Worm (Caenorhabditis elegans): ENCODE measurements around the gene lim-4.

lim-4 gene

DNA sequence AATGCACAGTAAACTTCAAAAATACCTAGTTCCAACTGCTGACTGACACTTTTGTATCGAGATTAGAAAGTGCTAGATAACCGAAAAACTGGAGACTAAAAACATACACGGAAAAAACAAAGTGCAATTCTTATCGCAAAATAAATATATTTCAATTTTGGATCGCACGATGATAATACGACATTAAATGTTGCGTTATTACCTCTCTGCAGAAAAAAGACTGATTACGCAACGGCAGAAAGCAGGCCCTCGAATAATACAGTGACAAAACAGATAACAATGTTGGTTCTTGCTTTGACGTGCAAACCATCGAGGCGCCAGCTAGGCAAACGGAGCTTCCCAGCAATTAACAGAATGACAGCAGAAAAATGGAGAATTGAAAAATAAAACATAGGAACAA is 49.5 kb downstream of the lim-4 start:
- TF ChIP-seq unc-62 (GFP tag; optimal IDR thresholded peaks at IDR 0.05): peak; percentile 32
- no peak; the same call in 1 of the 2 replicates for TF ChIP-seq cebp-1 (GFP tag; IDR thresholded peaks at IDR 0.05)
- peak; percentile 66 for TF ChIP-seq cebp-1 (tag; optimal IDR thresholded peaks at IDR 0.05)
- TF ChIP-seq F49E8.2 (tag; optimal IDR thresholded peaks at IDR 0.05; ENCODE audit: insufficient read depth): no peak
- peak; percentile 59 for TF ChIP-seq atf-7 (tag; optimal IDR thresholded peaks at IDR 0.05)
- no peak for TF ChIP-seq F33H1.4 (GFP tag; IDR thresholded peaks at IDR 0.05)
- peak; percentile 97 for TF ChIP-seq nhr-80 (tag; optimal IDR thresholded peaks at IDR 0.05)
- peak; percentile 48 for TF ChIP-seq ZK185.1 (tag; optimal IDR thresholded peaks at IDR 0.05; ENCODE audit: poor library complexity, severe bottlenecking)
- TF ChIP-seq K11D2.4 (GFP tag; IDR thresholded peaks at IDR 0.05): no peak
- peak; percentile 1 for TF ChIP-seq pha-4 (tag; optimal IDR thresholded peaks at IDR 0.05)
- peak; percentile 24 for TF ChIP-seq chd-7 (tag; optimal IDR thresholded peaks at IDR 0.05)
- TF ChIP-seq lsl-1 (GFP tag; optimal IDR thresholded peaks at IDR 0.05): no peak
- TF ChIP-seq xnd-1 (tag; optimal IDR thresholded peaks at IDR 0.05): no peak
- no peak for TF ChIP-seq Y67H2A.10 (GFP tag; conservative IDR thresholded peaks at IDR 0.05)
- TF ChIP-seq madf-10 (tag; optimal IDR thresholded peaks at IDR 0.05): peak; percentile 34
- no peak for TF ChIP-seq sdz-38 (tag; optimal IDR thresholded peaks at IDR 0.05)
- no peak for TF ChIP-seq nhr-120 (GFP tag; IDR thresholded peaks at IDR 0.05)
- no peak for TF ChIP-seq ceh-58 (GFP tag; IDR thresholded peaks at IDR 0.05)
- TF ChIP-seq D2030.7 (GFP tag; IDR thresholded peaks at IDR 0.05): no peak
- TF ChIP-seq ets-4 (GFP tag; optimal IDR thresholded peaks at IDR 0.05): peak; percentile 67
- TF ChIP-seq C17E4.6 (GFP tag; IDR thresholded peaks at IDR 0.05): no peak
- no peak for TF ChIP-seq mel-28 (tag; optimal IDR thresholded peaks at IDR 0.05; ENCODE audit: borderline replicate concordance)
- peak; percentile 39 for TF ChIP-seq lin-40 (tag; optimal IDR thresholded peaks at IDR 0.05)
- TF ChIP-seq ztf-22 (GFP tag; optimal IDR thresholded peaks at IDR 0.05): peak; percentile 68
- TF ChIP-seq let-607 (tag; optimal IDR thresholded peaks at IDR 0.05): peak; percentile 39 to 79
- no peak for TF ChIP-seq zim-3 (tag; optimal IDR thresholded peaks at IDR 0.05)
- no peak for TF ChIP-seq dox-1 (GFP tag; IDR thresholded peaks at IDR 0.05)
- no peak for TF ChIP-seq snpc-4 (GFP tag; optimal IDR thresholded peaks at IDR 0.05)
- TF ChIP-seq snpc-4 (tag; optimal IDR thresholded peaks at IDR 0.05): peak in 1 of 4 experiments; percentile 14
- peak in 1 of 3 experiments; percentile 1 for TF ChIP-seq lin-35 (GFP tag; optimal IDR thresholded peaks at IDR 0.05)
- TF ChIP-seq F57A8.1 (GFP tag; optimal IDR thresholded peaks at IDR 0.05): no peak
- no peak for TF ChIP-seq T07F8.4 (tag; optimal IDR thresholded peaks at IDR 0.05)
- TF ChIP-seq snpc-1.3 (tag; optimal IDR thresholded peaks at IDR 0.05; ENCODE audit: insufficient read depth): no peak
- TF ChIP-seq snpc-1.1 (tag; optimal IDR thresholded peaks at IDR 0.05; ENCODE audit: insufficient read depth): no peak

- peak; percentile 48 for TF ChIP-seq nhr-80 (tag; optimal IDR thresholded peaks at IDR 0.05)
- TF ChIP-seq ets-4 (GFP tag; optimal IDR thresholded peaks at IDR 0.05): no peak
- no peak for TF ChIP-seq ekl-4 (GFP tag; IDR thresholded peaks at IDR 0.05)
These were observed 51.3 kb downstream of the lim-4 start for ce11 chrX:3822061-3822460.

ce11 chrX:3821609-3822008 is 51.7 kb downstream of the lim-4 start:
- TF ChIP-seq snpc-3.4 (tag; optimal IDR thresholded peaks at IDR 0.05) (no peak), xnd-1 (tag; optimal IDR thresholded peaks at IDR 0.05) (no peak), B0035.1 (tag; optimal IDR thresholded peaks at IDR 0.05) (no peak), zfh-2 (GFP tag; conservative IDR thresholded peaks at IDR 0.05) (peak; percentile 65), pbrm-1 (GFP tag; IDR thresholded peaks at IDR 0.05) (0 out of 2 replicates have a peak, but pooled peaks have one; percentile 6)
